Worm (Caenorhabditis elegans): ENCODE data around the gene ooc-5.

DNA sequence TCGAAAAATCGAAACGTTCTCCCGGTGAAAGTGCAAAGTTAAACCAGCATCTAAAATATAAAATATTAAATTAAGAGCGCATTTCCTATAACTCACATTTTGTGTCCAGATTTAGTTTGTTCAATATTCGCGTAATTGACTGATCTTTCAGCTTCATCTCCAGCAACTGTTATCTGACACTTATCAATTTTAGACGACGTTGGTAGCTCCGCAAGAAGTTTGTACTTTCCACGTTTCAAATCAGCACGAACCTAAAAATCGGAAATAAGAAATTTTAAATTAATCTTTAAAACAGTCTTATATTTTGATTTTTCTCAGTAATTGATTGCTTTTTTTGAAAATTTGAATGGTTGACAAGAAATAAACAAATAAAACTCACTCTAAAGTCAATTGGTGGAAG is 24.7 kb downstream of the ooc-5 start:
- TF ChIP-seq unc-62 (GFP tag; optimal IDR thresholded peaks at IDR 0.05 in 1 of 2) (peak in 1 of 2 experiments; percentile 91), unc-62 (tag; optimal IDR thresholded peaks at IDR 0.05) (no peak), lin-15B (tag; optimal IDR thresholded peaks at IDR 0.05) (no peak), fkh-10 (GFP tag; optimal IDR thresholded peaks at IDR 0.05) (no peak), ama-1 (optimal IDR thresholded peaks at IDR 0.05) (no peak), ztf-11 (tag; optimal IDR thresholded peaks at IDR 0.05) (no peak), R02D3.7 (tag; optimal IDR thresholded peaks at IDR 0.05) (no peak), nhr-237 (tag; optimal IDR thresholded peaks at IDR 0.05) (no peak), unc-130 (GFP tag; optimal IDR thresholded peaks at IDR 0.05) (no peak), nhr-25 (tag; optimal IDR thresholded peaks at IDR 0.05; ENCODE audit: borderline replicate concordance, insufficient read depth) (no peak)
